Worm (Caenorhabditis elegans) whole organism, L1 larva: ENCODE measurements around the gene cyn-16.

Experiments
- aha-1 ChIP-seq: fragments of 150-350 bp; optimal IDR thresholded peaks from 2 replicates; lab custom pipeline; 2014; ENCODE audit warnings: missing biosample characterization, missing genetic modification characterization
- fos-1 ChIP-seq: fragments of 150-350 bp; optimal IDR thresholded peaks from 2 replicates; lab custom pipeline; 2014; ENCODE audit warnings: missing biosample characterization, missing genetic modification characterization
- jun-1 ChIP-seq: fragments of 150-350 bp; optimal IDR thresholded peaks from 2 replicates; lab custom pipeline; 2014; ENCODE audit warnings: missing biosample characterization, missing genetic modification reagents, missing genetic modification characterization
- lin-14 ChIP-seq: fragments of 200-800 bp; sonication (Bioruptor generic); optimal IDR thresholded peaks from 2 replicates; lab custom pipeline; 2018; ENCODE audit warnings: mild to moderate bottlenecking, missing genetic modification characterization, moderate library complexity, missing compliant biosample characterization
- lin-35 ChIP-seq, 2 experiments: fragments of 150-350 bp; optimal IDR thresholded peaks; 2 replicates each; lab custom pipeline; 2014; ENCODE audit warnings: missing biosample characterization in 2 of 2, missing genetic modification characterization in 2 of 2, missing genetic modification reagents in 2 of 2
- nhr-19 ChIP-seq: fragments of 200-800 bp; sonication (Bioruptor generic); conservative IDR thresholded peaks from 2 replicates; pipeline ENCODE4 v1.3.6; 2022; ENCODE audit warnings: missing genetic modification characterization, missing compliant biosample characterization
- nhr-90 ChIP-seq: sonication (generic microtip); optimal IDR thresholded peaks from 2 replicates; lab custom pipeline; 2016; ENCODE audit warnings: mild to moderate bottlenecking, missing genetic modification characterization, missing compliant biosample characterization; ENCODE audit not compliant: poor library complexity
- pqm-1 ChIP-seq: sonication (generic microtip); optimal IDR thresholded peaks from 3 replicates; lab custom pipeline; 2017; ENCODE audit warnings: missing biosample characterization, missing genetic modification characterization
- tlp-1 ChIP-seq: fragments of 150-350 bp; optimal IDR thresholded peaks from 2 replicates; lab custom pipeline; 2014; ENCODE audit warnings: missing biosample characterization, missing genetic modification characterization
- ztf-11 ChIP-seq, 2 experiments: sonication (generic microtip); optimal IDR thresholded peaks; 2 replicates each; lab custom pipeline; 2016 to 2017; ENCODE audit warnings: missing genetic modification characterization in 2 of 2, missing biosample characterization in 1 of 2, missing compliant biosample characterization in 1 of 2

DNA sequence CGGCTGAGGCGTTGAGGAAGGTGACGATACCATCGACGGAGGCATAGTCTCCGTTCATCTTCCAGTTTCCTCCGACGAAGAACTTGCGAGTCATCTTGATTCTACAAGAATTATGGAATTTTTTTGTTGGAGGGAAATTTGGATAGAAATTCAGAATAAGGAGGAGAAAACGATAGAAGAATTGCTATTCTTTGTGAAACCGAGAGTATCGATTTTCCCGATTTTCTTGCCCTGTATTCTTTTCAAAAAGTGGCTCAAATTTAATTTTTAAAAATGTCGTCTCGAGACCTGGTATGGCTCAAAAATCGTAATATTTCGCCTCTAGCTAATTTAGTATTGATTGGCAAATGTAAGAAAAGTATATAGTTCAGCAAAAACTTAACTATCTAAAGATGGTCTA is 2.5 kb upstream of the cyn-16 start, which contains the start of gene tpi-1:
- TF ChIP-seq fos-1 (no peak), jun-1 (tag; lab: Kevin White, UChicago) (no peak), lin-14 (GFP tag; lab: Kevin White, UChicago) (no peak), nhr-90 (tag; lab: Kevin White, UChicago) (no peak), aha-1 (no peak), nhr-19 (GFP tag; lab: Robert Waterston, UW) (no peak), lin-35 (GFP tag; optimal IDR thresholded peaks at IDR 0.05; lab: Kevin White, UChicago) (no peak), tlp-1 (tag; lab: Kevin White, UChicago) (no peak), pqm-1 (tag; lab: Kevin White, UChicago) (no peak), ztf-11 (tag; optimal IDR thresholded peaks at IDR 0.05; lab: Kevin White, UChicago) (no peak)
